Worm (Caenorhabditis elegans) whole organism, L4/young adult: ENCODE measurements around the gene unc-132.

Source experiments
- W03F9.2 ChIP-seq: fragments of 150-350 bp; optimal IDR thresholded peaks from 2 replicates; lab custom pipeline; 2014; ENCODE audit warnings: missing biosample characterization, missing genetic modification characterization
- dao-5 ChIP-seq: sonication (generic microtip); optimal IDR thresholded peaks from 2 replicates; lab custom pipeline; 2016; ENCODE audit warnings: missing genotype, missing genetic modification characterization, moderate library complexity, missing compliant biosample characterization
- him-1 ChIP-seq: sonication (generic microtip); optimal IDR thresholded peaks from 2 replicates; lab custom pipeline; 2016; ENCODE audit warnings: missing genotype, missing genetic modification reagents, missing genetic modification characterization, missing compliant biosample characterization

unc-132 gene

ce11 chrV:3686292-3686691 lies 614 bp upstream of the unc-132 start:
- TF ChIP-seq W03F9.2 (tag; lab: Kevin White, UChicago) (no peak), him-1 (tag; lab: Kevin White, UChicago) (no peak), dao-5 (tag; lab: Kevin White, UChicago) (no peak)

ce11 chrV:3688733-3689132 lies 1.8 kb downstream of the unc-132 start:
- TF ChIP-seq dao-5 (tag; lab: Kevin White, UChicago), result no peak
- no peak for TF ChIP-seq him-1 (tag; lab: Kevin White, UChicago)
- TF ChIP-seq W03F9.2 (tag; lab: Kevin White, UChicago), result no peak

ce11 chrV:3692613-3693012 lies 5.7 kb downstream of the unc-132 start:
- no peak for TF ChIP-seq him-1 (tag; lab: Kevin White, UChicago)

- TF ChIP-seq dao-5 (tag; lab: Kevin White, UChicago) (no peak), him-1 (tag; lab: Kevin White, UChicago) (no peak), W03F9.2 (tag; lab: Kevin White, UChicago) (no peak)
Measured at ce11 chrV:3693657-3694056, 6.8 kb downstream of the unc-132 start.

- TF ChIP-seq W03F9.2 (tag; lab: Kevin White, UChicago) (no peak), dao-5 (tag; lab: Kevin White, UChicago) (no peak), him-1 (tag; lab: Kevin White, UChicago) (no peak)
Measured at ce11 chrV:3695254-3695653, 8.3 kb downstream of the unc-132 start.

DNA sequence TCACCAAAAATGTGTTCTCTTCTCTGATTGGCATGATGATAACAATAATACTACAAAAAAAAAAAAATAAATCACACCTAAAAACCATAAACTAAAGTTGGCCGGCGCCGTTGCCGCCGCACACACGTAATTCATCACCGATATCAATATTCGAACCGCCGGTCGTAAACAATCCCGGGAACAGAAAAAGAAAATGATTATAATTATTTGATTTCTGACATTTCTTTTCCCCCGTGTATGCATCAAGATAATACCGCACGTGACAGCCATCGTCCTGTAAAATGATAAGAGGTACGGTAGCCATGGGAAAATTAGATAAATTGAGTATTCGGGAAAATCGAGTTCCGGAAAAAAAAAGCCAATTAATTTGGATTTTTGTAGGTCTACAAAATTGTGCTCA lies 10.2 kb downstream of the unc-132 start:
- no peak for TF ChIP-seq dao-5 (tag; lab: Kevin White, UChicago)
- no peak for TF ChIP-seq him-1 (tag; lab: Kevin White, UChicago)
- TF ChIP-seq W03F9.2 (tag; lab: Kevin White, UChicago), result no peak

DNA sequence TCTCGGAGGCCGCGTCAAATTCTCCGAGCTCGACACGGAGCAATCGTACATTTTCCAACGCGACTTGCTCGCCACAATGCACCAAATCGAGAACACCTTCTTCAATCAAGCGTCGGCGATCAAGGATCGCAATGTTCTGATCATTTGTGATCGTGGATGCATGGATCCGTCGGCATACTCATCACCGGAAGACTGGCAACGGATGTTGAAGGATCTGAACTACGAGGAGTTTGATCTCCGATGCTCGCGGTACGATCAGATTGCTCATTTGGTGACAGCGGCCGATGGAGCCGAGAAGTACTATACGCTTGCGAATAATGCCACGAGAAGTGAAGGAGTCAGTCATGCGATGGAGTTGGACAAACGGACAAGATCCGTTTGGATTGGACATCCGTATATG lies 11.6 kb downstream of the unc-132 start:
- TF ChIP-seq him-1 (tag; lab: Kevin White, UChicago), result no peak
- no peak for TF ChIP-seq dao-5 (tag; lab: Kevin White, UChicago)
- no peak for TF ChIP-seq W03F9.2 (tag; lab: Kevin White, UChicago)

- no peak for TF ChIP-seq him-1 (tag; lab: Kevin White, UChicago)
- no peak for TF ChIP-seq W03F9.2 (tag; lab: Kevin White, UChicago)
Measured at ce11 chrV:3702998-3703397, 16.1 kb downstream of the unc-132 start.

ce11 chrV:3703888-3704287 lies 17.0 kb downstream of the unc-132 start:
- TF ChIP-seq him-1 (tag; lab: Kevin White, UChicago) (peak; percentile 61), W03F9.2 (tag; lab: Kevin White, UChicago) (no peak)

DNA sequence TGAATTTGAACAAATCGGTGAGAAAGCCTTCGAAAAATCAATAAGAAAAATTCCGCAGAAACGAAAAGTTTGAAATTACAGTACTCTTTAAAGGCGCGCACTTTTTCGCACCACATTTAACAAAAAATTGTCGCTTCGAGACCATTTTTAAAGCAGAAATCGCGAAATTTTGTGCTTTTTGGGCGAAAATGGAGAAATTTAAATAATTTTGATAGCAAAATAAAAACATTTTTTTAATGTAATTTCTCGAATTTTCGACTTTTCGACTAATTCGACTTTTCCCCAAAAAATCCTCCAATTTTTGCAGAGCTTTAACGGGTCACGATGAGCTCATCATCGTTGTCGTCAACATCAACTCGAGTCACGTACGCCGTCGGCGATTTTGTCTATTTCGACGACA lies 17.8 kb downstream of the unc-132 start, which contains the start of gene lin-40:
lin-40 (plus strand) TSS at position 301 of the 400 bp plus-strand sequence.
- TF ChIP-seq dao-5 (tag; lab: Kevin White, UChicago) (no peak), him-1 (tag; lab: Kevin White, UChicago) (no peak), W03F9.2 (tag; lab: Kevin White, UChicago) (no peak)

DNA sequence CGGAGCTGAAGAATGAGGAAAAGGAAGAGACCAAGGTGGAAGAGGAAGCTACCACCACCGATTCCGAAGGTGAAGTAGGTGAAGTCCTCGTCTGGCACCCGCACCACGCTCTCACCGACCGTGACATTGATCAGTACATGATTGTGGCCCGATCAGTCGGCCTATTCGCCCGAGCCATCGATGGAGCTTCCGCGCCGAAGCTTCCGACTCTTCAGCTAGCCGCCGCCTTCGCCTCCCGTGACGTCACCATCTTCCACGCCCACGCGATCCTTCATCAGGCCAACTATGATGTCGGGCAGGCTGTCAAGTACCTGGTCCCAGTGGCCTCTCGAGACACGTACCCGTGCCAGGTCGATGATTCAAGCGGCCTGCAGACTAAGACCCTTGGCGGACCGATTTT lies 19.3 kb downstream of the unc-132 start:
- TF ChIP-seq W03F9.2 (tag; lab: Kevin White, UChicago) (no peak), him-1 (tag; lab: Kevin White, UChicago) (no peak), dao-5 (tag; lab: Kevin White, UChicago) (no peak)

DNA sequence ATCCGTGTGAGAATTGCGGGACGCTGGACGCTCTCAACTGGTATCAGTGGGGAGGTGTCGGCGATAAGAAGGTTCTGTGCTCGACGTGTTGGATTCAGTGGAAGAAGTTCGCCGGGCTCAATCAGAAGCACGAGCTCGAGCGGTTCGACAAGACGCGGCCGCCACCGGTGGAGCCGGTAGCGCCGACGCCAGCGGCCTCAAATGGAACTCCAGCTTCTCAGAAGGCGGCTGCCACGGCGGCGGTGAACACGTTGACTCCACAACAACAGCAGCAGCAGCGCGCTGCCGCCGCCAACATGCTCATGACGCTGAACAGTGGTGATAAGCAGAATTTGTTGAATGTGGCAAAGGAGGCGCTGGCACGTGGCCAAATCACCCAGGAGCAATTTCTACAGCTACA lies 20.0 kb downstream of the unc-132 start:
- TF ChIP-seq dao-5 (tag; lab: Kevin White, UChicago) (no peak), him-1 (tag; lab: Kevin White, UChicago) (no peak), W03F9.2 (tag; lab: Kevin White, UChicago) (no peak)

- TF ChIP-seq dao-5 (tag; lab: Kevin White, UChicago), result no peak
Measured at ce11 chrV:3711544-3711943, 24.6 kb downstream of the unc-132 start.

ce11 chrV:3712192-3712591 lies 25.3 kb downstream of the unc-132 start:
- peak; percentile 78 for TF ChIP-seq him-1 (tag; lab: Kevin White, UChicago)
- TF ChIP-seq W03F9.2 (tag; lab: Kevin White, UChicago), result no peak

- TF ChIP-seq him-1 (tag; lab: Kevin White, UChicago) (no peak), W03F9.2 (tag; lab: Kevin White, UChicago) (no peak), dao-5 (tag; lab: Kevin White, UChicago) (no peak)
Measured at ce11 chrV:3712955-3713354, 26.0 kb downstream of the unc-132 start.
